Worm (Caenorhabditis elegans) whole organism, young adult: ENCODE data around the gene catp-2.

ENCODE experiments used
- C06A6.2 ChIP-seq: fragments of 200-800 bp; sonication (Bioruptor generic); conservative IDR thresholded peaks from 2 replicates; pipeline ENCODE4 v1.3.6; 2022; ENCODE audit warnings: missing genetic modification characterization, missing compliant biosample characterization
- ZK185.1 ChIP-seq: sonication (generic microtip); optimal IDR thresholded peaks from 2 replicates; lab custom pipeline; 2016; ENCODE audit warnings: mild to moderate bottlenecking, missing genetic modification characterization, missing compliant biosample characterization; ENCODE audit not compliant: poor library complexity, severe bottlenecking
- atf-7 ChIP-seq: sonication (generic microtip); optimal IDR thresholded peaks from 2 replicates; lab custom pipeline; 2017; ENCODE audit warnings: mild to moderate bottlenecking, missing genetic modification characterization, missing compliant biosample characterization
- attf-5 ChIP-seq: fragments of 200-800 bp; sonication (Bioruptor generic); optimal IDR thresholded peaks from 2 replicates; lab custom pipeline; 2018; ENCODE audit warnings: mild to moderate bottlenecking, missing genetic modification characterization, missing compliant biosample characterization
- hlh-12 ChIP-seq: sonication (generic microtip); optimal IDR thresholded peaks from 2 replicates; lab custom pipeline; 2016; ENCODE audit warnings: missing genetic modification characterization, missing compliant biosample characterization
- hrde-1 ChIP-seq: sonication (generic microtip); optimal IDR thresholded peaks from 2 replicates; lab custom pipeline; 2016; ENCODE audit warnings: missing genetic modification characterization, mild to moderate bottlenecking, missing compliant biosample characterization, moderate library complexity, missing genotype, missing genetic modification reagents, borderline replicate concordance
- let-526 ChIP-seq: fragments of 200-800 bp; sonication (Bioruptor generic); IDR thresholded peaks from 2 replicates; pipeline ENCODE4 v1.3.6; 2022; ENCODE audit warnings: missing genetic modification reagents, missing genetic modification characterization, missing compliant biosample characterization
- pha-4 ChIP-seq: fragments of 150-350 bp; sonication (generic microtip); optimal IDR thresholded peaks from 2 replicates; lab custom pipeline; 2014; ENCODE audit warnings: missing biosample characterization, missing genetic modification reagents, missing genetic modification characterization
- unc-62 ChIP-seq: fragments of 150-350 bp; optimal IDR thresholded peaks from 2 replicates; lab custom pipeline; 2014; ENCODE audit warnings: missing biosample characterization, missing genetic modification reagents, missing genetic modification characterization

DNA sequence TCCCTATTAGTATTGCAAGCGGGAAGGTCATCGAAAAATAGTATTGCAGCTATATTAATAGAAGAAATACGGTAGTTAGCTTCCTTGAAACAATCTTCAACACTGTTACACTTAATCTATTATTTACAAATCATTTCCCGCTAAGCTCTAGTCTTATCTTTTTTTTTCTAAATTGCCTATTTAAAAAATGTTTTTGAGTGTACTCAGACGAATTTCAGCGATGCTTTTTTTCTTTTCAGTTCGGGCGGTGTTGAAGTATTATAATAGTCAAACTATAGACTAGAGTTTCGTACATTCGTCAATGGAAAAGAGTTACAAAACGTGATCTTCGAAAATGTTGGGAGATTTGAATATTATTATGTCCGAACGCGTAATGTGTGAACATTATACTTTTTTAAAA lies 20.7 kb upstream of the catp-2 start:
- TF ChIP-seq unc-62: no peak
- TF ChIP-seq pha-4 (tag; lab: Kevin White, UChicago): no peak
- TF ChIP-seq let-526 (GFP tag; lab: Robert Waterston, UW): no peak
- TF ChIP-seq C06A6.2 (GFP tag; lab: Robert Waterston, UW): no peak
- TF ChIP-seq ZK185.1 (tag; lab: Kevin White, UChicago): no peak
- no peak for TF ChIP-seq hrde-1 (tag; lab: Kevin White, UChicago)
- no peak for TF ChIP-seq hlh-12 (tag; lab: Kevin White, UChicago)
- no peak for TF ChIP-seq attf-5 (GFP tag; lab: Kevin White, UChicago)
- TF ChIP-seq atf-7 (tag; lab: Kevin White, UChicago): no peak
